Worm (Caenorhabditis elegans) whole organism, L2 larva: Measurements from ENCODE around the gene F59F3.6.

ENCODE experiments used
- C34F6.9 ChIP-seq: fragments of 150-350 bp; optimal IDR thresholded peaks from 2 replicates; lab custom pipeline; 2014; ENCODE audit warnings: missing biosample characterization, missing genetic modification characterization
- Y55F3AM.14 ChIP-seq: fragments of 200-800 bp; sonication (Bioruptor generic); optimal IDR thresholded peaks from 2 replicates; lab custom pipeline; 2018; ENCODE audit warnings: mild to moderate bottlenecking, missing genetic modification characterization, missing compliant biosample characterization
- alr-1 ChIP-seq: fragments of 150-350 bp; optimal IDR thresholded peaks from 2 replicates; lab custom pipeline; 2014; ENCODE audit warnings: missing biosample characterization, missing genetic modification characterization
- aly-2 ChIP-seq: fragments of 150-350 bp; optimal IDR thresholded peaks from 2 replicates; lab custom pipeline; 2014; ENCODE audit warnings: missing biosample characterization, missing genetic modification characterization
- ama-1 ChIP-seq: fragments of 150-350 bp; optimal IDR thresholded peaks from 2 replicates; lab custom pipeline; 2018; ENCODE audit warnings: inconsistent platforms
- blmp-1 ChIP-seq: sonication (generic microtip); optimal IDR thresholded peaks from 2 replicates; lab custom pipeline; 2017; ENCODE audit warnings: missing genetic modification characterization, mild to moderate bottlenecking, missing compliant biosample characterization, antibody characterized with exemption, moderate library complexity; ENCODE audit not compliant: insufficient read depth
- ceh-16 ChIP-seq: fragments of 150-350 bp; optimal IDR thresholded peaks from 2 replicates; lab custom pipeline; 2014; ENCODE audit warnings: missing biosample characterization, missing genetic modification characterization
- crh-2 ChIP-seq: sonication (generic microtip); optimal IDR thresholded peaks from 2 replicates; lab custom pipeline; 2017; ENCODE audit warnings: missing biosample characterization, missing genetic modification characterization
- dmd-4 ChIP-seq: sonication (generic microtip); optimal IDR thresholded peaks from 2 replicates; lab custom pipeline; 2017; ENCODE audit warnings: missing biosample characterization, missing genetic modification characterization
- elt-1 ChIP-seq: fragments of 150-350 bp; optimal IDR thresholded peaks from 2 replicates; lab custom pipeline; 2014; ENCODE audit warnings: missing biosample characterization, missing genetic modification characterization
- fos-1 ChIP-seq: fragments of 150-350 bp; optimal IDR thresholded peaks from 2 replicates; lab custom pipeline; 2014; ENCODE audit warnings: missing biosample characterization, missing genetic modification characterization
- gmeb-1 ChIP-seq: fragments of 150-350 bp; optimal IDR thresholded peaks from 2 replicates; lab custom pipeline; 2014; ENCODE audit warnings: missing biosample characterization, missing genetic modification characterization
- lin-11 ChIP-seq: fragments of 150-350 bp; sonication (generic microtip); optimal IDR thresholded peaks from 2 replicates; lab custom pipeline; 2014; ENCODE audit warnings: missing biosample characterization, missing genetic modification characterization, inconsistent platforms, mixed read lengths
- mab-5 ChIP-seq: fragments of 150-350 bp; optimal IDR thresholded peaks from 2 replicates; lab custom pipeline; 2014; ENCODE audit warnings: missing biosample characterization, missing genetic modification characterization
- mbf-1 ChIP-seq: sonication (generic microtip); optimal IDR thresholded peaks from 2 replicates; lab custom pipeline; 2017; ENCODE audit warnings: missing biosample characterization, missing genetic modification characterization
- nhr-11 ChIP-seq: fragments of 150-350 bp; optimal IDR thresholded peaks from 2 replicates; lab custom pipeline; 2014; ENCODE audit warnings: missing biosample characterization, missing genetic modification characterization
- nhr-129 ChIP-seq: fragments of 150-350 bp; optimal IDR thresholded peaks from 2 replicates; lab custom pipeline; 2014; ENCODE audit warnings: missing biosample characterization, missing genetic modification characterization
- nhr-21 ChIP-seq: fragments of 150-350 bp; optimal IDR thresholded peaks from 2 replicates; lab custom pipeline; 2014; ENCODE audit warnings: missing biosample characterization, missing genetic modification characterization
- nhr-23 ChIP-seq: fragments of 150-350 bp; optimal IDR thresholded peaks from 2 replicates; lab custom pipeline; 2014; ENCODE audit warnings: missing biosample characterization, missing genetic modification reagents, missing genetic modification characterization
- nhr-237 ChIP-seq: fragments of 150-350 bp; optimal IDR thresholded peaks from 2 replicates; lab custom pipeline; 2014; ENCODE audit warnings: missing biosample characterization, missing genetic modification characterization
- peb-1 ChIP-seq: fragments of 150-350 bp; optimal IDR thresholded peaks from 2 replicates; lab custom pipeline; 2014; ENCODE audit warnings: missing biosample characterization, missing genetic modification characterization
- skn-1 ChIP-seq: sonication (generic microtip); optimal IDR thresholded peaks from 2 replicates; lab custom pipeline; 2017; ENCODE audit warnings: missing biosample characterization, missing genetic modification characterization
- sma-3 ChIP-seq: sonication (generic microtip); optimal IDR thresholded peaks from 2 replicates; lab custom pipeline; 2016; ENCODE audit warnings: missing genetic modification reagents, missing genetic modification characterization, missing compliant biosample characterization
- sma-9 ChIP-seq, 2 experiments: fragments of 150-350 bp in 1 of 2; sonication (generic microtip) in 1 of 2; optimal IDR thresholded peaks; 2 replicates each; lab custom pipeline; 2014 to 2016; ENCODE audit warnings: missing genetic modification characterization in 2 of 2, mild to moderate bottlenecking in 1 of 2, missing biosample characterization in 1 of 2, missing compliant biosample characterization in 1 of 2, missing genetic modification reagents in 1 of 2, moderate library complexity in 1 of 2
- unc-39 ChIP-seq: fragments of 150-350 bp; optimal IDR thresholded peaks from 2 replicates; lab custom pipeline; 2014; ENCODE audit warnings: missing biosample characterization, missing genetic modification characterization
- unc-55 ChIP-seq: fragments of 150-350 bp; sonication (generic microtip); optimal IDR thresholded peaks from 3 replicates; lab custom pipeline; 2014; ENCODE audit warnings: missing biosample characterization, missing genetic modification reagents, missing genetic modification characterization
- unc-62 ChIP-seq: fragments of 150-350 bp; optimal IDR thresholded peaks from 2 replicates; lab custom pipeline; 2014; ENCODE audit warnings: missing biosample characterization, missing genetic modification reagents, missing genetic modification characterization
- zag-1 ChIP-seq: fragments of 150-350 bp; optimal IDR thresholded peaks from 2 replicates; lab custom pipeline; 2014; ENCODE audit warnings: missing biosample characterization, missing genetic modification characterization
- ztf-1 ChIP-seq: fragments of 200-800 bp; sonication (Bioruptor generic); conservative IDR thresholded peaks from 2 replicates; pipeline ENCODE4 v1.3.6; 2022; ENCODE audit warnings: missing genetic modification characterization, missing compliant biosample characterization
- ztf-11 ChIP-seq: sonication (generic microtip); optimal IDR thresholded peaks from 2 replicates; lab custom pipeline; 2017; ENCODE audit warnings: missing biosample characterization, missing genetic modification characterization
- ztf-4 ChIP-seq: fragments of 150-350 bp; optimal IDR thresholded peaks from 2 replicates; lab custom pipeline; 2014; ENCODE audit warnings: missing biosample characterization, missing genetic modification characterization

The F59F3.6 gene

ce11 chrX:10976447-10977196, 22.5 kb downstream of the F59F3.6 start:
- TF ChIP-seq alr-1 (tag; lab: Kevin White, UChicago) (no peak), mab-5 (tag; lab: Kevin White, UChicago) (no peak), sma-9 (GFP tag; optimal IDR thresholded peaks at IDR 0.05; lab: Kevin White, UChicago) (no peak), sma-9 (tag; optimal IDR thresholded peaks at IDR 0.05; lab: Kevin White, UChicago) (no peak), fos-1 (tag; lab: Kevin White, UChicago) (no peak), unc-39 (tag; lab: Kevin White, UChicago) (no peak), lin-11 (no peak), nhr-129 (tag; lab: Kevin White, UChicago) (no peak), ceh-16 (no peak), gmeb-1 (tag; lab: Kevin White, UChicago) (no peak), sma-3 (GFP tag; lab: Kevin White, UChicago) (no peak), unc-55 (no peak)

DNA sequence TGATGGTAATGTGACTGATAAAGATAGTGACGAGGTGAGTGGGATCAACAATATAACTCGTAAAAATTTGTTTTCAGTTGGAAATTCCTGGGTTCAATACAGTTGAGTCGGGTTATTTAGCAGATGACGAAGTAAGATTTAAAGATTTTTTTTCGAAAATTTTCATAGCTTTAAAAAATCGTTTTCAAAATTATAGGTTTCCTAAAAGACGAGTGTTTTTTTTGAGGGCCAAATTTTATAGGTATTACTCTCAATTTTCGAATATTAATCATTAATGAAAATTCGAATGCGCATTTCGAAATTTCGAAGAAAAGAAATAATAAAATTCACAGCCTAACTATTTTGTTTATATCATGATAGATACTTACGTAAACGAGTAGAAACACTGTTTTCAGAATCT, 28.0 kb downstream of the F59F3.6 start:
- no peak for TF ChIP-seq peb-1 (tag; lab: Kevin White, UChicago)
- no peak for TF ChIP-seq unc-62 (GFP tag; lab: Kevin White, UChicago)

- TF ChIP-seq skn-1 (tag; lab: Kevin White, UChicago) = no peak
- TF ChIP-seq ztf-11 = no peak
- no peak for TF ChIP-seq zag-1
- TF ChIP-seq alr-1 (tag; lab: Kevin White, UChicago) = no peak
- TF ChIP-seq mbf-1 (tag; lab: Kevin White, UChicago) = no peak
- TF ChIP-seq sma-3 (GFP tag; lab: Kevin White, UChicago) = no peak
- no peak for TF ChIP-seq aly-2
- TF ChIP-seq dmd-4 (tag; lab: Kevin White, UChicago) = no peak
- no peak for TF ChIP-seq sma-9 (GFP tag; optimal IDR thresholded peaks at IDR 0.05; lab: Kevin White, UChicago)
- no peak for TF ChIP-seq sma-9 (tag; optimal IDR thresholded peaks at IDR 0.05; lab: Kevin White, UChicago)
- no peak for TF ChIP-seq Y55F3AM.14 (GFP tag; lab: Kevin White, UChicago)
- TF ChIP-seq nhr-21 = no peak
- TF ChIP-seq ceh-16 = no peak
- TF ChIP-seq fos-1 (tag; lab: Kevin White, UChicago) = no peak
- no peak for TF ChIP-seq ztf-4 (tag; lab: Kevin White, UChicago)
- no peak for TF ChIP-seq ztf-1 (GFP tag; lab: Robert Waterston, UW)
- no peak for TF ChIP-seq mab-5 (tag; lab: Kevin White, UChicago)
- TF ChIP-seq blmp-1 = no peak
- TF ChIP-seq nhr-129 (tag; lab: Kevin White, UChicago) = no peak
- no peak for TF ChIP-seq elt-1 (tag; lab: Kevin White, UChicago)
Observed at ce11 chrX:10970629-10971028, 28.4 kb downstream of the F59F3.6 start, which contains the start of gene K09C8.8. Gene K09C8.8 (plus strand): TSS chrX:10970929.

DNA sequence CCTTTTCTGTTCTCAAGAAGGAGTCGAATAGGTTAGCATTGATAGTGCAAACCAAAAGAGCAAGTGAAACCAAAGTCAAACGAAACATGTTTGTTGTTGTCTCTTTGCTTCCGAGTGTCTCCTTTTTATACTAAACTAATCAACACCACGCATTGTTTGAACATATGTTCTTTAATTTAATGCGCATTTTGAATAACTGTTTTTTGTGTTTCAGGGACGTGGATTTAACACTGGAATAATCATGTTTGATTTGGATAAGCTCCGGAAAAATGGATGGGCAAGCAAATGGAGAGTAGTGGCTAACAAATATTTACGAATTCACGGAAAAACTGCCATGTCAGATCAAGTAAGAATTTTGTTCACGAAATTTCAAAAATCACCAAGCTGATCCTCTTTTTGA, 31.4 kb downstream of the F59F3.6 start, which contains the start of gene K09C8.9:
Gene K09C8.9, minus strand, starts transcription at position 101 of the 400 bp plus-strand sequence.
- TF ChIP-seq ama-1 (lab: Kevin White, UChicago) = no peak

DNA sequence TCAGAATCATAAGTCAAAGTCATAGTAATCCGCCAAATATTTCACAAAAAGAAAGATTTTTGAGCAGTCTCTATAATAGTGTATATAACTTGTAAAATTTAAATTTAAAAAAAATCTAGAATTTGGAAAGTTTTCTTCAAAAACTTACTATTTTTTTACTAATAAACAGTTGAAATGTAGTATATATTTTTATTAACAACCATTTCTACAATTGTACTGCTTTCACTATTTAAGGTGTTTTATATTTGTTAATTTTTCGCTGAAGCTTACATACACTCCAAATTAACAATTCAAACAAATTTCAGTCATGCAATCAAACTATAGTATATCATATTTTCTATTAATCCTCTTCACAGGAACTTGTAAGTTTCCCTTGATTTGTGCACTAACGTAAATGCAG, 32.8 kb downstream of the F59F3.6 start, which contains the start of gene lge-1:
Gene lge-1, plus strand, starts transcription at position 301 of the 400 bp plus-strand sequence.
- TF ChIP-seq zag-1 (no peak), peb-1 (tag; lab: Kevin White, UChicago) (no peak), nhr-11 (tag; lab: Kevin White, UChicago) (no peak), mab-5 (tag; lab: Kevin White, UChicago) (no peak), ama-1 (lab: Kevin White, UChicago) (no peak), nhr-237 (tag; lab: Kevin White, UChicago) (no peak), C34F6.9 (tag; lab: Kevin White, UChicago) (no peak), crh-2 (tag; lab: Kevin White, UChicago) (no peak), skn-1 (tag; lab: Kevin White, UChicago) (no peak), nhr-23 (tag; lab: Kevin White, UChicago) (no peak)
- TF ChIP-seq, all 48 proteins: peak for 0
